Fruit fly (Drosophila melanogaster) whole organism, embryonic: ENCODE measurements around the gene Gdi.

Source experiments
- CG8281 ChIP-seq: fragments of 200-800 bp; sonication (Bioruptor generic); optimal IDR thresholded peaks from 2 replicates; lab custom pipeline; 2018; ENCODE audit warnings: missing biosample characterization, mild to moderate bottlenecking, missing genetic modification characterization, moderate library complexity
- Fer2 ChIP-seq: fragments of 200-800 bp; sonication (Bioruptor generic); optimal IDR thresholded peaks from 2 replicates; lab custom pipeline; 2018; ENCODE audit warnings: missing biosample characterization, mild to moderate bottlenecking, missing genetic modification characterization, moderate library complexity
- MBD-R2 ChIP-seq: fragments of 200-800 bp; sonication (Bioruptor generic); IDR thresholded peaks from 2 replicates; pipeline ENCODE4 v1.3.6; 2022; ENCODE audit warnings: missing biosample characterization, missing genetic modification characterization
- lab ChIP-seq: fragments of 200-800 bp; sonication (Bioruptor generic); optimal IDR thresholded peaks from 3 replicates; lab custom pipeline; 2017; ENCODE audit warnings: missing biosample characterization, missing genetic modification characterization, mild to moderate bottlenecking, moderate library complexity, missing genetic modification reagents

DNA sequence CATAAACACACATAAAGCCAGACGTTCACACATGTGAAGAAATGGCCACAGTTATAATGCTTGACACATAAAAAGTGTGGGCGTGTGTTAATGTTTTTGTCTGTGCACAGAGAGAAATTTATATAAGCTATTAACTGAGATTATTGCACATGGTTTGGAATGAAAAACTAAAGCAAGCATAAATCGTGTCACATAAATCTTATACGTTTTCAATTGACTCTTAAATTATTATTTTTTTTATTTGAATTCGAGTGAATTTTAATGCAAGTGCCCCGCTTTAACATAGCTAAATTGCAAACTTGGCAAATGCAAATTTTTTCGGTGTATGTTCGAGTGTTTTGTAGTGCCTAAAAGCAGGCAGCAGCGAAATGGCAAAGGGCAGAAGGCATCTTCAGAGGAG is 7.2 kb downstream of the Gdi start:
- TF ChIP-seq CG8281 (tag; lab: Kevin White, UChicago) (no peak), MBD-R2 (no peak), lab (GFP tag; lab: Kevin White, UChicago) (no peak), Fer2 (no peak)
